Fruit fly (Drosophila melanogaster): ENCODE measurements around the gene Uch-L5.

The Uch-L5 gene

dm6 chr3L:9451522-9452118 is 25.1 kb downstream of the Uch-L5 start, which contains the start of the genes CG3448 and ghi (continued):
- TF ChIP-seq hbn (GFP tag; IDR thresholded peaks at IDR 0.05; ENCODE audit: partially characterized antibody) (peak; percentile 62), CG9932 (GFP tag; IDR thresholded peaks at IDR 0.05) (peak; percentile 61), CG12071 (GFP tag; optimal IDR thresholded peaks at IDR 0.05) (no peak), ash1 (GFP tag; optimal IDR thresholded peaks at IDR 0.05) (no peak), CG6765 (GFP tag; optimal IDR thresholded peaks at IDR 0.05) (no peak), Spps (tag; optimal IDR thresholded peaks at IDR 0.05) (peak; percentile 54), jing (GFP tag; optimal IDR thresholded peaks at IDR 0.05) (no peak), CG16813 (GFP tag; IDR thresholded peaks at IDR 0.05; ENCODE audit: partially characterized antibody) (peak; percentile 72), Eip74EF (GFP tag; optimal IDR thresholded peaks at IDR 0.05) (peak; percentile 1 to 54), CG1792 (GFP tag; optimal IDR thresholded peaks at IDR 0.05) (no peak), Hr51 (GFP tag; optimal IDR thresholded peaks at IDR 0.05) (peak in 1 of 2 experiments; percentile 47), psq (GFP tag; optimal IDR thresholded peaks at IDR 0.05) (no peak), CG11696 (GFP tag; IDR thresholded peaks at IDR 0.05) (no peak), CG8765 (GFP tag; IDR thresholded peaks at IDR 0.05) (no peak), CG30431 (GFP tag; optimal IDR thresholded peaks at IDR 0.05) (no peak), lola (GFP tag; optimal IDR thresholded peaks at IDR 0.05) (peak in 1 of 3 experiments; percentile 15), Usf (GFP tag; optimal IDR thresholded peaks at IDR 0.05) (no peak), ind (GFP tag; optimal IDR thresholded peaks at IDR 0.05) (peak; percentile 73), tgo (GFP tag; IDR thresholded peaks at IDR 0.05) (no peak), CG17829 (tag; optimal IDR thresholded peaks at IDR 0.05) (peak; percentile 61), CG9797 (GFP tag; optimal IDR thresholded peaks at IDR 0.05) (peak; percentile 14), CG7928 (GFP tag; optimal IDR thresholded peaks at IDR 0.05) (no peak), BtbVII (GFP tag; optimal IDR thresholded peaks at IDR 0.05) (peak; percentile 24), Elba2 (GFP tag; optimal IDR thresholded peaks at IDR 0.05) (peak; percentile 17), Vsx1 (GFP tag; optimal IDR thresholded peaks at IDR 0.05) (peak; percentile 87), CG11398 (GFP tag; optimal IDR thresholded peaks at IDR 0.05) (no peak), gcm2 (GFP tag; optimal IDR thresholded peaks at IDR 0.05) (no peak), sd (tag; optimal IDR thresholded peaks at IDR 0.05) (no peak), Hand (GFP tag; optimal IDR thresholded peaks at IDR 0.05) (no peak), shn (GFP tag; optimal IDR thresholded peaks at IDR 0.05) (no peak), lab (GFP tag; optimal IDR thresholded peaks at IDR 0.05) (peak; percentile 83), gsb (GFP tag; IDR thresholded peaks at IDR 0.05) (no peak), CG8359 (GFP tag; optimal IDR thresholded peaks at IDR 0.05; ENCODE audit: borderline replicate concordance) (no peak), CG15696 (tag; optimal IDR thresholded peaks at IDR 0.05) (peak; percentile 74), ato (GFP tag; IDR thresholded peaks at IDR 0.05; ENCODE audit: partially characterized antibody) (no peak), Nf-YA (GFP tag; IDR thresholded peaks at IDR 0.05) (no peak), CG1233 (GFP tag; optimal IDR thresholded peaks at IDR 0.05) (peak; percentile 69), pita (GFP tag; optimal IDR thresholded peaks at IDR 0.05) (no peak), CG7839 (tag; optimal IDR thresholded peaks at IDR 0.05) (peak; percentile 69), MESR4 (GFP tag; optimal IDR thresholded peaks at IDR 0.05) (peak; percentile 75), E2f2 (GFP tag; IDR thresholded peaks at IDR 0.05) (peak; percentile 67), pho (GFP tag; optimal IDR thresholded peaks at IDR 0.05) (peak; percentile 28), Fer2 (tag; optimal IDR thresholded peaks at IDR 0.05) (peak; percentile 77), crol (GFP tag; IDR thresholded peaks at IDR 0.05) (no peak), CrebB (tag; optimal IDR thresholded peaks at IDR 0.05) (no peak), Aef1 (GFP tag; IDR thresholded peaks at IDR 0.05) (peak; percentile 58), Taf1 (GFP tag; IDR thresholded peaks at IDR 0.05) (peak; percentile 27; the same call in 1 of the 2 replicates), Mad (GFP tag; optimal IDR thresholded peaks at IDR 0.05) (peak; percentile 37), tx (GFP tag; optimal IDR thresholded peaks at IDR 0.05) (no peak)
